Worm (Caenorhabditis elegans) whole organism, L3 larva: Measurements from ENCODE around the gene hlh-26.

Source experiments
- egl-27 ChIP-seq: sonication (generic microtip); optimal IDR thresholded peaks from 4 replicates; lab custom pipeline; 2017; ENCODE audit warnings: missing biosample characterization, missing genetic modification reagents, missing genetic modification characterization
- lsy-12 ChIP-seq: sonication (generic microtip); optimal IDR thresholded peaks from 2 replicates; lab custom pipeline; 2016; ENCODE audit warnings: mild to moderate bottlenecking, missing genetic modification characterization, missing compliant biosample characterization
- mdl-1 ChIP-seq: fragments of 150-350 bp; optimal IDR thresholded peaks from 2 replicates; lab custom pipeline; 2014; ENCODE audit warnings: missing biosample characterization, missing genetic modification characterization
- nfya-1 ChIP-seq: sonication (generic microtip); optimal IDR thresholded peaks from 2 replicates; lab custom pipeline; 2017; ENCODE audit warnings: missing genetic modification characterization, mild to moderate bottlenecking, missing compliant biosample characterization, antibody characterized with exemption, moderate library complexity; ENCODE audit not compliant: insufficient read depth
- nhr-237 ChIP-seq: fragments of 150-350 bp; optimal IDR thresholded peaks from 2 replicates; lab custom pipeline; 2014; ENCODE audit warnings: missing biosample characterization, missing genetic modification characterization
- nhr-77 ChIP-seq: fragments of 150-350 bp; optimal IDR thresholded peaks from 2 replicates; lab custom pipeline; 2014; ENCODE audit warnings: missing biosample characterization, missing genetic modification characterization
- pha-4 ChIP-seq: fragments of 150-350 bp; optimal IDR thresholded peaks from 2 replicates; lab custom pipeline; 2014; ENCODE audit warnings: missing biosample characterization, missing genetic modification reagents, missing genetic modification characterization
- unc-62 ChIP-seq: fragments of 150-350 bp; sonication (generic microtip); optimal IDR thresholded peaks from 4 replicates; lab custom pipeline; 2014; ENCODE audit warnings: missing biosample characterization, missing genetic modification reagents, missing genetic modification characterization

DNA sequence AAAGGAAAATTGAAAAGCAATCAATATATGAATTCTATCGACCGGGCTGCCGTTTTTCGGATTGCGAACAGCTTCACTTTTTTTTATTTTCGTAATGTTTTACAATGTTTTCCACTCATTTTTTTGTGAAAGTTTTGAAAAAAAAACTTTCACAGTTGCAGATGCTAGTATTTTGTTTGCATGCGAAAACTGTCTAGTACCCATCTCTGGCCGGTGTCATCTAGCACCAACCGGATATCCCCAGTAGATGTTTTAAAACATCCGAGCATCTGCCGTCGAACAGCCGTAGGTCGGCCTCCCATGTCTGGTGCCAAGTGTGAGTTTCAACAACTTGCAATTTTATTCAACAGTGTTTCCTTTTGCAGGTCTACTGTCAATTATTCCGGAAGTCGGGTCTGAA lies 12.1 kb downstream of the hlh-26 start, which contains the start of gene ZK177.12:
- no peak for TF ChIP-seq unc-62 (GFP tag; lab: Kevin White, UChicago)
- TF ChIP-seq lsy-12 (tag; lab: Kevin White, UChicago), result no peak
- no peak for TF ChIP-seq nfya-1
- TF ChIP-seq nhr-237 (tag; lab: Kevin White, UChicago), result no peak
- TF ChIP-seq pha-4 (tag; lab: Kevin White, UChicago), result no peak
- no peak for TF ChIP-seq egl-27
- no peak for TF ChIP-seq mdl-1
- TF ChIP-seq nhr-77, result no peak
